Worm (Caenorhabditis elegans) whole organism, young adult: Measurements from ENCODE around the gene F09E5.12.
"Not testable (repeated sequence)": the region's sequence is repeated elsewhere in the genome, so short reads cannot be mapped to it uniquely, and the experiment has no call there.

Source experiments
- B0261.1 ChIP-seq: sonication (generic microtip); optimal IDR thresholded peaks from 2 replicates; lab custom pipeline; 2016; ENCODE audit warnings: mild to moderate bottlenecking, missing genetic modification characterization, moderate library complexity, missing compliant biosample characterization
- F57A8.1 ChIP-seq: fragments of 200-800 bp; sonication (Bioruptor generic); optimal IDR thresholded peaks from 2 replicates; lab custom pipeline; 2018; ENCODE audit warnings: mild to moderate bottlenecking, missing genetic modification characterization, moderate library complexity, missing compliant biosample characterization
- ama-1 ChIP-seq, 3 experiments: fragments of 150-350 bp in 1 of 3; sonication (generic microtip) in 2 of 3; optimal IDR thresholded peaks; 2 replicates each; lab custom pipeline; 2014 to 2018; ENCODE audit warnings: missing biosample characterization in 2 of 3, missing genetic modification characterization in 2 of 3, missing genetic modification reagents in 2 of 3
- ceh-27 ChIP-seq: fragments of 200-800 bp; sonication (Bioruptor generic); optimal IDR thresholded peaks from 2 replicates; lab custom pipeline; 2018; ENCODE audit warnings: mild to moderate bottlenecking, missing genetic modification characterization, moderate library complexity, missing compliant biosample characterization
- dpl-1 ChIP-seq: fragments of 150-350 bp; optimal IDR thresholded peaks from 2 replicates; lab custom pipeline; 2014; ENCODE audit warnings: missing biosample characterization, missing genetic modification reagents, missing genetic modification characterization
- ets-4 ChIP-seq: fragments of 200-800 bp; sonication (Bioruptor generic); optimal IDR thresholded peaks from 2 replicates; lab custom pipeline; 2018; ENCODE audit warnings: mild to moderate bottlenecking, missing genetic modification characterization, missing compliant biosample characterization
- gei-17 ChIP-seq: fragments of 200-800 bp; sonication (Bioruptor generic); optimal IDR thresholded peaks from 2 replicates; lab custom pipeline; 2018; ENCODE audit warnings: mild to moderate bottlenecking, missing genetic modification characterization, missing compliant biosample characterization
- him-1 ChIP-seq: sonication (generic microtip); optimal IDR thresholded peaks from 2 replicates; lab custom pipeline; 2016; ENCODE audit warnings: missing genotype, missing genetic modification reagents, missing genetic modification characterization, missing compliant biosample characterization
- lin-54 ChIP-seq: fragments of 200-800 bp; sonication (Bioruptor generic); optimal IDR thresholded peaks from 2 replicates; lab custom pipeline; 2018; ENCODE audit warnings: mild to moderate bottlenecking, missing genetic modification characterization, missing compliant biosample characterization
- nhr-80 ChIP-seq: sonication (generic microtip); optimal IDR thresholded peaks from 2 replicates; lab custom pipeline; 2016; ENCODE audit warnings: missing genetic modification characterization, missing compliant biosample characterization
- ztf-18 ChIP-seq: sonication (generic microtip); optimal IDR thresholded peaks from 2 replicates; lab custom pipeline; 2016; ENCODE audit warnings: missing genotype, mild to moderate bottlenecking, missing genetic modification characterization, missing compliant biosample characterization
- ztf-26 ChIP-seq: sonication (generic microtip); optimal IDR thresholded peaks from 2 replicates; lab custom pipeline; 2017; ENCODE audit warnings: missing genetic modification characterization, missing compliant biosample characterization

- not testable (repeated sequence) for TF ChIP-seq ztf-26; gei-17 (GFP tag; lab: Kevin White, UChicago); ets-4; him-1 (tag; lab: Kevin White, UChicago); ama-1 (optimal IDR thresholded peaks at IDR 0.05; lab: Kevin White, UChicago); ama-1 (GFP tag; optimal IDR thresholded peaks at IDR 0.05; lab: Kevin White, UChicago); B0261.1 (tag; lab: Kevin White, UChicago); ceh-27 (GFP tag; lab: Kevin White, UChicago); F57A8.1
- TF ChIP-seq dpl-1 (peak; percentile 55), ztf-18 (peak; percentile 11), lin-54 (GFP tag; lab: Kevin White, UChicago) (peak; percentile 89), nhr-80 (tag; lab: Kevin White, UChicago) (peak; percentile 1)
These were observed 24.2 kb downstream of the F09E5.12 start for ce11 chrII:5346350-5346749.
